Worm (Caenorhabditis elegans) whole organism, early embryonic: ENCODE results near the gene C17B7.9.

ENCODE experiments used
- B0310.2 ChIP-seq: sonication (generic microtip); optimal IDR thresholded peaks from 2 replicates; lab custom pipeline; 2016; ENCODE audit warnings: mild to moderate bottlenecking, missing genetic modification characterization, missing compliant biosample characterization
- F13C5.2 ChIP-seq: sonication (generic microtip); optimal IDR thresholded peaks from 2 replicates; lab custom pipeline; 2017; ENCODE audit warnings: mild to moderate bottlenecking, missing genetic modification characterization, inconsistent platforms, missing compliant biosample characterization
- aly-1 ChIP-seq: sonication (generic microtip); optimal IDR thresholded peaks from 2 replicates; lab custom pipeline; 2016; ENCODE audit warnings: missing genetic modification characterization, missing compliant biosample characterization
- ama-1 ChIP-seq: fragments of 150-350 bp; optimal IDR thresholded peaks from 2 replicates; lab custom pipeline; 2014
- ceh-13 ChIP-seq: fragments of 200-800 bp; sonication (Bioruptor generic); optimal IDR thresholded peaks from 2 replicates; lab custom pipeline; 2018; ENCODE audit warnings: mild to moderate bottlenecking, missing genetic modification characterization, missing compliant biosample characterization
- ceh-36 ChIP-seq: sonication (generic microtip); optimal IDR thresholded peaks from 2 replicates; lab custom pipeline; 2016; ENCODE audit warnings: missing genetic modification characterization, inconsistent platforms, missing compliant biosample characterization
- ets-7 ChIP-seq: sonication (generic microtip); optimal IDR thresholded peaks from 2 replicates; lab custom pipeline; 2016; ENCODE audit warnings: missing genotype, missing genetic modification characterization, missing compliant biosample characterization
- flt-1 ChIP-seq: fragments of 200-800 bp; sonication (Bioruptor generic); IDR thresholded peaks from 2 replicates; pipeline ENCODE4 v1.3.6; 2022; ENCODE audit warnings: missing genetic modification characterization, missing compliant biosample characterization
- hmbx-1 ChIP-seq: sonication (generic microtip); optimal IDR thresholded peaks from 2 replicates; lab custom pipeline; 2016; ENCODE audit warnings: mild to moderate bottlenecking, missing genetic modification characterization, missing compliant biosample characterization
- hmg-4 ChIP-seq: fragments of 200-800 bp; sonication (Bioruptor generic); optimal IDR thresholded peaks from 2 replicates; lab custom pipeline; 2018; ENCODE audit warnings: mild to moderate bottlenecking, missing genetic modification characterization, missing compliant biosample characterization
- hnd-1 ChIP-seq: sonication (generic microtip); optimal IDR thresholded peaks from 2 replicates; lab custom pipeline; 2016; ENCODE audit warnings: missing genetic modification characterization, missing compliant biosample characterization
- pes-1 ChIP-seq: fragments of 200-800 bp; sonication (Bioruptor generic); IDR thresholded peaks from 2 replicates; pipeline ENCODE4 v1.3.6; 2022; ENCODE audit warnings: missing genetic modification reagents, missing genetic modification characterization, missing compliant biosample characterization
- scrt-1 ChIP-seq: fragments of 200-800 bp; sonication (Bioruptor generic); IDR thresholded peaks from 2 replicates; pipeline ENCODE4 v1.3.6; 2022; ENCODE audit warnings: missing genetic modification characterization, missing compliant biosample characterization
- sea-1 ChIP-seq: fragments of 200-800 bp; sonication (Bioruptor generic); conservative IDR thresholded peaks from 2 replicates; pipeline ENCODE4 v1.3.6; 2022; ENCODE audit warnings: missing genetic modification characterization, missing compliant biosample characterization
- tbx-11 ChIP-seq: fragments of 200-800 bp; sonication (Bioruptor generic); IDR thresholded peaks from 2 replicates; pipeline ENCODE4 v1.3.6; 2022; ENCODE audit warnings: missing genetic modification characterization, missing compliant biosample characterization
- tbx-37 ChIP-seq: fragments of 200-800 bp; sonication (Bioruptor generic); conservative IDR thresholded peaks from 2 replicates; pipeline ENCODE4 v1.3.6; 2022; ENCODE audit warnings: missing genetic modification reagents, missing genetic modification characterization, missing compliant biosample characterization
- tra-4 ChIP-seq: sonication (generic microtip); optimal IDR thresholded peaks from 2 replicates; lab custom pipeline; 2017; ENCODE audit warnings: missing genetic modification characterization, missing compliant biosample characterization

The C17B7.9 gene

DNA sequence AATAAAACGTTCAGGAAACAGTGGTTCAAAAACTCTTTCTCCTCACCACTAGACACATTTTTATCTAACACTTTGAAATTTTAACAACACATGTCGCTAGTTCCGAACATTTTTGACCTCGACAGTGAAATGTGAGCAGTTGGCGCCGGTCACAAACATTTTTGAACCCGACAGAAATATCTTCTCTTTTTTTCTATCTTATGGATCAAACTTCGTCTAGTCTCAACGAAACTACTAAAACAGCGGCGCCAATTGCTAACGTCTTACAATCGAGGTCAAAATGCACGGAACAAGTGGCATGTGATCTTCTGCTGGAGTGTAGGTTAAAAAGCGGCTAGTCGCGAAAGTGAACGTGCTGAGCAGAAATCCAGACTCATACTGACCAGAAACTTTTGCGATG, 12.1 kb upstream of the C17B7.9 start:
- TF ChIP-seq scrt-1 (GFP tag; lab: Robert Waterston, UW) (no peak), hmg-4 (GFP tag; lab: Kevin White, UChicago) (no peak), tbx-37 (GFP tag; lab: Robert Waterston, UW) (no peak), tbx-11 (GFP tag; lab: Robert Waterston, UW) (no peak), flt-1 (GFP tag; lab: Robert Waterston, UW) (no peak), F13C5.2 (tag; lab: Kevin White, UChicago) (no peak), aly-1 (no peak), hnd-1 (tag; lab: Kevin White, UChicago) (no peak), B0310.2 (tag; lab: Kevin White, UChicago) (no peak), ets-7 (no peak), ceh-13 (GFP tag; lab: Kevin White, UChicago) (no peak), tra-4 (tag; lab: Kevin White, UChicago) (no peak), ceh-36 (no peak), pes-1 (no peak), sea-1 (GFP tag; lab: Robert Waterston, UW) (no peak), ama-1 (lab: Kevin White, UChicago) (no peak)

DNA sequence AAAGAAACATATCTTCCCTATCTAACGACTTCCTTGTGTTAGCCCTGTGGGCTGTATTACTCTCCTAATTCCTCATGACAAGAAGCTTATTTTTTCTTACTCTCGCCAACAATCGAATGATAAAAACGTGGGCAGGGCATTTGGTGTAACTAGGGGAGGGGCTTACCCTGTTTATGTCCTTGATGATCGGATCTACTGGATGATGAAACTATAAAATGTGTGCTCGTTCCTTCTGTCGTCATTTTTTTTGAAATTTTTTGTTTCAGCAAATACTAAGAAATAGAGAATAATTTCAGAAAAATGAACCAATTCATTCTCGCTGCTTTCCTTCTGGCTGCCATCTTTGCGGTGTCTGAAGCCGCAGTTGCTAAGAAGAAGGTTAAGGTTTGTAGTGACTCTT, 10.6 kb upstream of the C17B7.9 start, which contains the start of gene C17B7.3:
Gene C17B7.3, plus strand, starts transcription at position 301 of the 400 bp plus-strand sequence.
- TF ChIP-seq scrt-1 (GFP tag; lab: Robert Waterston, UW): no peak
- TF ChIP-seq ets-7: no peak

DNA sequence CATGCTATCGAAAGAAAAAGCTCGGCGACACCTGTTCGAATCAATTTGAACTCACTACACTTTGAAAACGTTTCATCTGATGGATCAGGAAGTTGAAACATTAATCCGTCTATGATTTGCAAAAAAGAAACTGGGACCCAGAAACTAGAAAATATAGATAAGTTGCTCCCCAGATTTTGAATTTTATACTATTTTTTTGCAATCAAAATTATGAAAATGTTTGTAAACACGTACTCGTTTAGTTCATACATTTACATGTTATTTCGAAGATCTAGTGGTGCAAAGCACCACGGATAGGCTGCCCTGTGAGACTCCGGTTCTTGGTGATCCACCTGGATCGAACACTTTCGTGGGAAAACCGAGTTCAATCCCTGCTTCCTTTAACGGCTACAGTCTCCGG, 10.0 kb upstream of the C17B7.9 start, which contains the start of gene C17B7.10:
Gene C17B7.10, minus strand, starts transcription at position 101 of the 400 bp plus-strand sequence.
- no peak for TF ChIP-seq tbx-11 (GFP tag; lab: Robert Waterston, UW)
- no peak for TF ChIP-seq hmg-4 (GFP tag; lab: Kevin White, UChicago)
- no peak for TF ChIP-seq sea-1 (GFP tag; lab: Robert Waterston, UW)
- no peak for TF ChIP-seq pes-1
- no peak for TF ChIP-seq ama-1 (lab: Kevin White, UChicago)
- no peak for TF ChIP-seq tra-4 (tag; lab: Kevin White, UChicago)
- TF ChIP-seq aly-1: no peak
- TF ChIP-seq flt-1 (GFP tag; lab: Robert Waterston, UW): no peak
- TF ChIP-seq hnd-1 (tag; lab: Kevin White, UChicago): no peak
- no peak for TF ChIP-seq B0310.2 (tag; lab: Kevin White, UChicago)

DNA sequence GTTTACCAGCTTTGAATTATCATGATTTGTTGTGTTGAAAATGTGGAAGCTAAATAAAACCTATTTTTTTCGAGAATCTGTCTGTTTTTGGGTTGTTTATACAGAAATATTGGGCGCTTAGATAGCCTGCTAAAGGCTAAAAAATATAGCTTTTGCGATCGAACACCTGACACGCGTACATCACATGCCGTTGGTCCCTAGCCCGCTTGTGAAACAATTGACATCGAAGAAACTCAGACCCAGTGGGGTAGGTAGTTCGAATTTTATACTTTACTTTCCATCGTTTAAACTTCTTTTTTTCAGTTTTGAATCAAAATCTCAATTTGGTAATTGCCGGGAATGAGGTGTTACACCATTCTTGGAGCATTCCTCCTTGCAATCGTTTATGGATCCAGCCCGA, 7.1 kb upstream of the C17B7.9 start, which contains the start of gene C17B7.4:
Gene C17B7.4, plus strand, starts transcription at position 301 of the 400 bp plus-strand sequence.
- TF ChIP-seq hmbx-1 (tag; lab: Kevin White, UChicago): no peak
- TF ChIP-seq flt-1 (GFP tag; lab: Robert Waterston, UW): no peak
- no peak for TF ChIP-seq pes-1
- TF ChIP-seq hnd-1 (tag; lab: Kevin White, UChicago): no peak
- TF ChIP-seq ets-7: no peak
- TF ChIP-seq ceh-36: no peak
- no peak for TF ChIP-seq B0310.2 (tag; lab: Kevin White, UChicago)
- TF ChIP-seq hmg-4 (GFP tag; lab: Kevin White, UChicago): no peak
- no peak for TF ChIP-seq ceh-13 (GFP tag; lab: Kevin White, UChicago)

DNA sequence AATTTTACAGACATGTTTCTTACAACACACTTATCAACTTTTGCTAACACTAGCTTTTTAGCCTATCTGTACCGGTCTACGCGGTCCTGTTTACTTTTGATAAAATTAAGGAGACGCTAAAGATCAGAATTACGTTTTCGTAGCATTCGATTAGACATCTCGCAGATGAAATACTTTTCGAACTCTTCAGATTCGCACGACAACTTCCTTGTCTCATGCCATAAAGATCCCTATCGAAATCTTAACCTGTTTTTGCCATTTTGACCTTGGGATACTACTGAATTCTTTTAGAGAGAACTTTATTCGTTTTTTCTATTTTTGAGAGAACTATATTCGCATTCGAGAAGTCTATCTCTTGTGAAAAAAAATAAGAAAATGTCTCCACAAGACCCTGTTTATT, 1.4 kb upstream of the C17B7.9 start, which contains the start of gene C17B7.5:
Gene C17B7.5, plus strand, starts transcription at position 301 of the 400 bp plus-strand sequence.
- TF ChIP-seq tbx-11 (GFP tag; lab: Robert Waterston, UW) (no peak), aly-1 (no peak), scrt-1 (GFP tag; lab: Robert Waterston, UW) (no peak), F13C5.2 (tag; lab: Kevin White, UChicago) (no peak), ets-7 (no peak), hmbx-1 (tag; lab: Kevin White, UChicago) (no peak), ceh-36 (no peak)

DNA sequence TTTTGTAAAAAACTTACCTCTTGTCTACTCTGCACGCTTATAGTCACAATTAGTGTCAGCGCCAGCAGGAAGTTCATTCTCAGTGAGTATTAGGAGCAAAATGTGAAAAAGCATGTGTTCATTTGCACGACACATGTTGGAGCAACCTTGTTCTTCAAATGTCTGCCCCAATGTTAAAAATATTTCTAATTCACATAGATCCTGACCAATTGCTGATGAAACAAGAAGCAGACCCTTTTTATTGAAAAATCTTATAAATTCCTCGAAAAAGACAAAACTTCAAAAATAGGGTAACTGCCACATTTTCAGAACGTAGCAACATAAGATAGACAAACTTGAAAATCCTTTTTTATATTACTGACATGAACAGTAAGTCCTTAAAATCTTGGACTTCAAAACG, 7.7 kb downstream of the C17B7.9 start, which contains the start of gene C17B7.8:
Gene C17B7.8, minus strand, starts transcription at position 101 of the 400 bp plus-strand sequence.
- no peak for TF ChIP-seq ama-1 (lab: Kevin White, UChicago)
- no peak for TF ChIP-seq aly-1
- no peak for TF ChIP-seq scrt-1 (GFP tag; lab: Robert Waterston, UW)
- TF ChIP-seq ceh-36: no peak
- TF ChIP-seq tbx-11 (GFP tag; lab: Robert Waterston, UW): no peak
- TF ChIP-seq F13C5.2 (tag; lab: Kevin White, UChicago): no peak
- TF ChIP-seq flt-1 (GFP tag; lab: Robert Waterston, UW): no peak
- TF ChIP-seq hnd-1 (tag; lab: Kevin White, UChicago): no peak
- TF ChIP-seq hmg-4 (GFP tag; lab: Kevin White, UChicago): no peak

DNA sequence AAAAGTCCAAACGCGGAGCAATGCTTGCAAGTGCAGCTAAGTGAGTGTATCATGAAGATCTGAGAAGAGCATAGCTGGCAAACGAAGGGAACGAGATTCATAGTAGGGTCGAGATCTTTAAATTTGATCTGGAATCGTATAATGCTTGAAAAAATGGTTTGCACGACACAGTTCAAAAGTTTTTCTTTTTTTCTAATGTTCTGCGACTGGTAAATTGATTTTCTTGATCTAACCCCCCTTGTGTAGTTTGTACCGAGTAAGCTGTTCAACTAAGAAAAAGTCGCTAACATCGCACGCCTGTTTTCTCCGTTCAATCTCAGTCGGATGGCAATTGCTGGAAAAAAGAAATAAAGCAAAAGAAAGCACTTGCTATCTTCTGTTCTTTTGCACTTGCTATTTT, 11.5 kb downstream of the C17B7.9 start, which contains the start of gene C17B7.14:
Gene C17B7.14, minus strand, starts transcription at position 101 of the 400 bp plus-strand sequence.
- TF ChIP-seq ceh-36 (no peak), flt-1 (GFP tag; lab: Robert Waterston, UW) (no peak)

DNA sequence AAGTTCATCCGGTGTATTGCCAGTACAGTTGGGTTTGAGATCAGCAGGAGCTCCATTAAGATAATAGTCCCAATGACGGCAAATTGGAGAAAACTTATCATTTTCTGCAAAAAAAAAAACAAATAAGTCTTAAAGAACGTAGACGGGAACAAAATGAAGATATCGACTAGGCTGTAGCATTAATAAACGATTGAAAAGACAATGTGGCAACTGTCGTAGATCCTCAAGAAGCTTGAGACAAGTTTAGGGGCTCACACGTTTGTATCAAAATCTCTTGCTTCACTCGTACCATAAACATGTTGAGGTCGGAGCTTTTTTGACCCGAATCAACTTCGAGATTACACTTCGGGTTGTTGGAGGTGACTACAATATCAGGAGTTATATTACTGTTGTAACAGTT, 11.9 kb downstream of the C17B7.9 start, which contains the start of gene F35F10.14:
Gene F35F10.14, minus strand, starts transcription at position 101 of the 400 bp plus-strand sequence.
- TF ChIP-seq tbx-11 (GFP tag; lab: Robert Waterston, UW) (no peak), ceh-13 (GFP tag; lab: Kevin White, UChicago) (no peak), F13C5.2 (tag; lab: Kevin White, UChicago) (no peak), ama-1 (lab: Kevin White, UChicago) (no peak), tbx-37 (GFP tag; lab: Robert Waterston, UW) (no peak), B0310.2 (tag; lab: Kevin White, UChicago) (no peak), tra-4 (tag; lab: Kevin White, UChicago) (no peak), flt-1 (GFP tag; lab: Robert Waterston, UW) (no peak), ets-7 (no peak), scrt-1 (GFP tag; lab: Robert Waterston, UW) (no peak), hmg-4 (GFP tag; lab: Kevin White, UChicago) (no peak), hmbx-1 (tag; lab: Kevin White, UChicago) (no peak), sea-1 (GFP tag; lab: Robert Waterston, UW) (no peak), ceh-36 (no peak), pes-1 (no peak), hnd-1 (tag; lab: Kevin White, UChicago) (no peak), aly-1 (no peak)
